Fruit fly (Drosophila melanogaster) whole organism, embryonic: Measurements from ENCODE around the gene Atg5.

ENCODE experiments used
- Ada2b ChIP-seq: fragments of 200-800 bp; sonication (Bioruptor generic); IDR thresholded peaks from 2 replicates; pipeline ENCODE4 v1.3.6; 2022; ENCODE audit warnings: missing biosample characterization, missing genetic modification characterization
- B-H1 ChIP-seq: fragments of 200-800 bp; sonication (Bioruptor generic); IDR thresholded peaks from 3 replicates; pipeline ENCODE4 v1.3.6; 2022; ENCODE audit warnings: missing biosample characterization, missing genetic modification characterization
- Blimp-1 ChIP-seq: fragments of 200-800 bp; sonication (Bioruptor generic); optimal IDR thresholded peaks from 3 replicates; lab custom pipeline; 2018; ENCODE audit warnings: missing biosample characterization, missing genetic modification characterization, mild to moderate bottlenecking, moderate library complexity, missing genetic modification reagents
- BtbVII ChIP-seq: fragments of 200-800 bp; sonication (Bioruptor generic); optimal IDR thresholded peaks from 3 replicates; lab custom pipeline; 2017; ENCODE audit warnings: missing biosample characterization, mild to moderate bottlenecking, missing genetic modification characterization
- CG10654 ChIP-seq: fragments of 200-800 bp; sonication (Bioruptor generic); optimal IDR thresholded peaks from 2 replicates; lab custom pipeline; 2016; ENCODE audit warnings: missing biosample characterization, missing genetic modification characterization
- CG10959 ChIP-seq: fragments of 200-800 bp; sonication (Bioruptor generic); IDR thresholded peaks from 2 replicates; pipeline ENCODE4 v1.3.6; 2022; ENCODE audit warnings: missing biosample characterization, missing genetic modification characterization
- CG11247 ChIP-seq: fragments of 200-800 bp; sonication (Bioruptor generic); IDR thresholded peaks from 2 replicates; pipeline ENCODE4 v1.3.6; 2022; ENCODE audit warnings: missing biosample characterization, missing genetic modification characterization
- CG11398 ChIP-seq: fragments of 200-800 bp; sonication (Bioruptor generic); optimal IDR thresholded peaks from 2 replicates; lab custom pipeline; 2016; ENCODE audit warnings: missing biosample characterization, missing genetic modification characterization
- CG11723 ChIP-seq: fragments of 200-800 bp; sonication (Bioruptor generic); optimal IDR thresholded peaks from 2 replicates; lab custom pipeline; 2017; ENCODE audit warnings: missing biosample characterization, mild to moderate bottlenecking, missing genetic modification characterization
- CG12071 ChIP-seq: fragments of 200-800 bp; sonication (Bioruptor generic); optimal IDR thresholded peaks from 3 replicates; lab custom pipeline; 2018; ENCODE audit warnings: missing biosample characterization, mild to moderate bottlenecking, missing genetic modification characterization
- CG12236 ChIP-seq: fragments of 200-800 bp; sonication (Bioruptor generic); optimal IDR thresholded peaks from 2 replicates; lab custom pipeline; 2016; ENCODE audit warnings: missing biosample characterization, missing genetic modification characterization
- CG12769 ChIP-seq: fragments of 200-800 bp; sonication (Bioruptor generic); optimal IDR thresholded peaks from 2 replicates; lab custom pipeline; 2019; ENCODE audit warnings: missing biosample characterization, mild to moderate bottlenecking, missing genetic modification characterization, moderate library complexity
- CG13894 ChIP-seq: fragments of 200-800 bp; sonication (Bioruptor generic); optimal IDR thresholded peaks from 3 replicates; lab custom pipeline; 2018; ENCODE audit warnings: missing biosample characterization, mild to moderate bottlenecking, missing genetic modification characterization, moderate library complexity
- CG16863 ChIP-seq: fragments of 200-800 bp; sonication (Bioruptor generic); optimal IDR thresholded peaks from 3 replicates; lab custom pipeline; 2016; ENCODE audit warnings: missing biosample characterization, missing genetic modification characterization
- CG17359 ChIP-seq: fragments of 200-800 bp; sonication (Bioruptor generic); optimal IDR thresholded peaks from 3 replicates; lab custom pipeline; 2018; ENCODE audit warnings: missing biosample characterization, mild to moderate bottlenecking, missing genetic modification characterization, moderate library complexity
- CG17361 ChIP-seq: fragments of 200-800 bp; sonication (Bioruptor generic); IDR thresholded peaks from 3 replicates; pipeline ENCODE4 v1.3.6; 2022; ENCODE audit warnings: missing biosample characterization, missing genetic modification characterization
- CG18599 ChIP-seq: fragments of 200-800 bp; sonication (Bioruptor generic); optimal IDR thresholded peaks from 3 replicates; lab custom pipeline; 2017; ENCODE audit warnings: missing biosample characterization, missing genetic modification characterization, mild to moderate bottlenecking, moderate library complexity, missing genetic modification reagents
- CG32532 ChIP-seq: fragments of 200-800 bp; sonication (Bioruptor generic); IDR thresholded peaks from 2 replicates; pipeline ENCODE4 v1.3.6; 2022; ENCODE audit warnings: missing biosample characterization, missing genetic modification characterization
- CG33557 ChIP-seq: fragments of 200-800 bp; sonication (Bioruptor generic); optimal IDR thresholded peaks from 2 replicates; lab custom pipeline; 2019; ENCODE audit warnings: missing biosample characterization, mild to moderate bottlenecking, missing genetic modification characterization, moderate library complexity
- CG6175 ChIP-seq: fragments of 200-800 bp; sonication (Bioruptor generic); IDR thresholded peaks from 3 replicates; pipeline ENCODE4 v1.3.6; 2022; ENCODE audit warnings: missing biosample characterization, missing genetic modification characterization
- CG8359 ChIP-seq: fragments of 200-800 bp; sonication (Bioruptor generic); optimal IDR thresholded peaks from 2 replicates; lab custom pipeline; 2017; ENCODE audit warnings: missing biosample characterization, mild to moderate bottlenecking, missing genetic modification characterization, borderline replicate concordance
- CG9609 ChIP-seq: fragments of 200-800 bp; sonication (Bioruptor generic); optimal IDR thresholded peaks from 3 replicates; lab custom pipeline; 2016; ENCODE audit warnings: missing biosample characterization, missing genetic modification characterization
- Dip3 ChIP-seq: fragments of 200-800 bp; sonication (Bioruptor generic); optimal IDR thresholded peaks from 3 replicates; lab custom pipeline; 2016; ENCODE audit warnings: missing biosample characterization, missing genetic modification characterization
- Ets65A ChIP-seq: fragments of 200-800 bp; sonication (Bioruptor generic); peaks from one replicate; lab custom pipeline; 2016; ENCODE audit warnings: missing biosample characterization, missing genetic modification characterization
- Gug ChIP-seq: fragments of 200-800 bp; sonication (Bioruptor generic); IDR thresholded peaks from 4 replicates; pipeline ENCODE4 v1.3.6; 2022; ENCODE audit warnings: missing biosample characterization, missing genetic modification characterization
- H15 ChIP-seq: fragments of 200-800 bp; sonication (Bioruptor generic); IDR thresholded peaks from 3 replicates; pipeline ENCODE4 v1.3.6; 2022; ENCODE audit warnings: missing biosample characterization, missing genetic modification characterization
- Max ChIP-seq: fragments of 200-800 bp; sonication (Bioruptor generic); optimal IDR thresholded peaks from 2 replicates; lab custom pipeline; 2016; ENCODE audit warnings: missing biosample characterization, mild to moderate bottlenecking, missing genetic modification characterization
- NK7.1 ChIP-seq: fragments of 200-800 bp; sonication (Bioruptor generic); optimal IDR thresholded peaks from 3 replicates; lab custom pipeline; 2016; ENCODE audit warnings: missing biosample characterization, missing genetic modification characterization
- Nf-YC ChIP-seq: fragments of 200-800 bp; optimal IDR thresholded peaks from 3 replicates; lab custom pipeline; 2019; ENCODE audit warnings: missing biosample characterization, mild to moderate bottlenecking, missing genetic modification characterization, moderate library complexity
- Ravus ChIP-seq: fragments of 200-800 bp; sonication (Bioruptor generic); IDR thresholded peaks from 2 replicates; pipeline ENCODE4 v1.3.6; 2022; ENCODE audit warnings: missing biosample characterization, missing genetic modification characterization
- Rfx ChIP-seq: fragments of 200-800 bp; sonication (Bioruptor generic); IDR thresholded peaks from 2 replicates; pipeline ENCODE4 v1.3.6; 2022; ENCODE audit warnings: missing biosample characterization, missing genetic modification characterization
- Sin3A ChIP-seq: fragments of >200 bp; optimal IDR thresholded peaks from 2 replicates; lab custom pipeline; 2018
- Six4 ChIP-seq: fragments of 200-800 bp; sonication (Bioruptor generic); optimal IDR thresholded peaks from 2 replicates; lab custom pipeline; 2016; ENCODE audit warnings: missing biosample characterization, missing genetic modification characterization
- Usf ChIP-seq: fragments of 200-800 bp; sonication (Bioruptor generic); optimal IDR thresholded peaks from 2 replicates; lab custom pipeline; 2017; ENCODE audit warnings: missing genotype, missing biosample characterization, missing genetic modification characterization
- ap ChIP-seq: fragments of 200-800 bp; sonication (Bioruptor generic); IDR thresholded peaks from 2 replicates; pipeline ENCODE4 v1.3.6; 2022; ENCODE audit warnings: missing biosample characterization, missing genetic modification characterization
- ara ChIP-seq: fragments of 200-800 bp; sonication (Bioruptor generic); IDR thresholded peaks from 2 replicates; pipeline ENCODE4 v1.3.6; 2022; ENCODE audit warnings: missing biosample characterization, missing genetic modification characterization
- bbx ChIP-seq: fragments of 200-800 bp; sonication (Bioruptor generic); IDR thresholded peaks from 2 replicates; pipeline ENCODE4 v1.3.6; 2022; ENCODE audit warnings: missing biosample characterization, missing genetic modification characterization; ENCODE audit not compliant: partially characterized antibody
- cwo ChIP-seq: fragments of 200-800 bp; sonication (Bioruptor generic); optimal IDR thresholded peaks from 3 replicates; lab custom pipeline; 2017; ENCODE audit warnings: missing biosample characterization, missing genetic modification characterization, mild to moderate bottlenecking, moderate library complexity, missing genetic modification reagents
- da ChIP-seq: fragments of 200-800 bp; sonication (Bioruptor generic); optimal IDR thresholded peaks from 2 replicates; lab custom pipeline; 2016; ENCODE audit warnings: missing biosample characterization, missing genetic modification characterization
- dysf ChIP-seq: fragments of 200-800 bp; sonication (Bioruptor generic); IDR thresholded peaks from 3 replicates; pipeline ENCODE4 v1.3.6; 2022; ENCODE audit warnings: missing biosample characterization, missing genetic modification characterization
- emc ChIP-seq: fragments of 200-800 bp; sonication (Bioruptor generic); optimal IDR thresholded peaks from 2 replicates; lab custom pipeline; 2016; ENCODE audit warnings: missing biosample characterization, missing genetic modification characterization
- gfzf ChIP-seq: fragments of 200-800 bp; sonication (Bioruptor generic); optimal IDR thresholded peaks from 2 replicates; lab custom pipeline; 2016; ENCODE audit warnings: missing biosample characterization, mild to moderate bottlenecking, missing genetic modification characterization, moderate library complexity
- jumu ChIP-seq: fragments of 200-800 bp; sonication (Bioruptor generic); optimal IDR thresholded peaks from 3 replicates; lab custom pipeline; 2016; ENCODE audit warnings: missing biosample characterization, missing genetic modification characterization
- klu ChIP-seq: fragments of 200-800 bp; sonication (Bioruptor generic); IDR thresholded peaks from 2 replicates; pipeline ENCODE4 v1.3.6; 2022; ENCODE audit warnings: missing biosample characterization, missing genetic modification characterization
- lilli ChIP-seq: fragments of 200-800 bp; sonication (Bioruptor generic); optimal IDR thresholded peaks from 3 replicates; lab custom pipeline; 2016; ENCODE audit warnings: missing biosample characterization, missing genetic modification characterization
- mirr ChIP-seq: fragments of 200-800 bp; sonication (Bioruptor generic); optimal IDR thresholded peaks from 3 replicates; lab custom pipeline; 2018; ENCODE audit warnings: missing biosample characterization, mild to moderate bottlenecking, missing genetic modification characterization
- pho ChIP-seq: fragments of 200-800 bp; sonication (Bioruptor generic); optimal IDR thresholded peaks from 2 replicates; lab custom pipeline; 2016; ENCODE audit warnings: missing biosample characterization, missing genetic modification characterization
- sd ChIP-seq: fragments of 200-800 bp; sonication (Bioruptor generic); optimal IDR thresholded peaks from 3 replicates; lab custom pipeline; 2018; ENCODE audit warnings: missing biosample characterization, mild to moderate bottlenecking, missing genetic modification characterization, moderate library complexity
- sim ChIP-seq: fragments of 200-800 bp; sonication (Bioruptor generic); IDR thresholded peaks from 2 replicates; pipeline ENCODE4 v1.3.6; 2022; ENCODE audit warnings: missing biosample characterization, missing genetic modification characterization
- sr ChIP-seq: fragments of 200-800 bp; sonication (Bioruptor generic); IDR thresholded peaks from 3 replicates; pipeline ENCODE4 v1.3.6; 2022; ENCODE audit warnings: missing biosample characterization, missing genetic modification characterization
- wek ChIP-seq: fragments of 200-800 bp; sonication (Bioruptor generic); optimal IDR thresholded peaks from 3 replicates; lab custom pipeline; 2018; ENCODE audit warnings: missing biosample characterization, mild to moderate bottlenecking, missing genetic modification characterization, moderate library complexity
- zen2 ChIP-seq: fragments of 200-800 bp; sonication (Bioruptor generic); IDR thresholded peaks from 3 replicates; pipeline ENCODE4 v1.3.6; 2022; ENCODE audit warnings: missing biosample characterization, missing genetic modification characterization; ENCODE audit not compliant: partially characterized antibody

The Atg5 gene

DNA sequence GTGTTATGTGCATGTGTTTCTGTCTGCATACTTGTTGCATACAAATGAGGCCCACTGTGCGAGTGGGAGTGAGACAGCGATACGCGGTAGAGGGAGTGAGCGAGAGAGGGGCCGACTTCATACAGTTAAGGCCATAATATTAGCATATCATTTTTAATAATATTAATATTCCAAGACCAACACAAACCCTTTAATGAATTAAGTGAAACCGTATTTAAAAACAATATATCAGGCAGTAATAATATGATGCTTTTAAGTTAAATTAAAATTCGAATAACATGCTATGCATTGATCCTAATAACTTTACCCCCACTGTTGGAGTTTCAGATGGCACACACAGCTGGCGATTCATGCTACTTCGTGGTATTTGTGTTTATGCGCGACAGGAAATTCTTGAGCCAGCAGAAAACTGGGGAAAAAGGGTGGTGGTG lies 1.3 kb upstream of the Atg5 start (continued):
- TF ChIP-seq ara (GFP tag; lab: Robert Waterston, UW), result peak; percentile 97
- peak; percentile 83 for TF ChIP-seq wek
- TF ChIP-seq CG11723 (GFP tag; lab: Kevin White, UChicago), result peak; percentile 92
- peak; percentile 93 for TF ChIP-seq Rfx
- TF ChIP-seq Blimp-1 (GFP tag; lab: Kevin White, UChicago), result peak; percentile 97
- peak; percentile 92 for TF ChIP-seq CG12071 (GFP tag; lab: Kevin White, UChicago)
- TF ChIP-seq Max (GFP tag; lab: Kevin White, UChicago), result peak; percentile 93
- peak; percentile 93 for TF ChIP-seq CG10654
- peak; percentile 97 for TF ChIP-seq CG33557 (GFP tag; lab: Kevin White, UChicago)
- TF ChIP-seq CG12236 (GFP tag; lab: Kevin White, UChicago), result peak; percentile 75
- TF ChIP-seq Dip3, result peak; percentile 57
- TF ChIP-seq Nf-YC (tag; lab: Kevin White, UChicago), result peak; percentile 85
- peak; percentile 67 for TF ChIP-seq CG9609 (GFP tag; lab: Kevin White, UChicago)
- TF ChIP-seq da (GFP tag; lab: Kevin White, UChicago), result peak; percentile 81
- no peak for TF ChIP-seq gfzf (GFP tag; lab: Kevin White, UChicago)
- TF ChIP-seq lilli (GFP tag; lab: Kevin White, UChicago), result peak; percentile 87
- TF ChIP-seq cwo (GFP tag; lab: Kevin White, UChicago), result peak; percentile 92
- peak; percentile 95 for TF ChIP-seq BtbVII (GFP tag; lab: Kevin White, UChicago)
- TF ChIP-seq B-H1, result peak; percentile 94
- 0 out of 2 replicates have a peak, but pooled peaks have one; percentile 12 for TF ChIP-seq bbx (GFP tag; lab: Robert Waterston, UW)
- TF ChIP-seq CG10959 (GFP tag; lab: Robert Waterston, UW), result peak; percentile 94
- peak; percentile 90 for TF ChIP-seq Usf
- peak; percentile 94 for TF ChIP-seq Ets65A (GFP tag; lab: Kevin White, UChicago)
- TF ChIP-seq CG17359 (tag; lab: Kevin White, UChicago), result peak; percentile 98
- peak; percentile 66 for TF ChIP-seq NK7.1
- peak; percentile 95 for TF ChIP-seq sim (GFP tag; lab: Robert Waterston, UW)
- TF ChIP-seq Ravus (GFP tag; lab: Robert Waterston, UW), result peak; percentile 79
- peak; percentile 75 for TF ChIP-seq jumu (GFP tag; lab: Kevin White, UChicago)
- peak; percentile 96 for TF ChIP-seq Six4
- peak; percentile 87 for TF ChIP-seq klu
- peak; percentile 94 for TF ChIP-seq sd (tag; lab: Kevin White, UChicago)
- TF ChIP-seq H15 (GFP tag; lab: Robert Waterston, UW), result peak; percentile 93
- peak; percentile 80; the same call in 2 of the 3 replicates for TF ChIP-seq sr (GFP tag; lab: Robert Waterston, UW)
- peak; percentile 94 for TF ChIP-seq Ada2b (GFP tag; lab: Robert Waterston, UW)
- TF ChIP-seq dysf (GFP tag; lab: Robert Waterston, UW), result peak; percentile 97
- peak; percentile 88 for TF ChIP-seq CG11247 (GFP tag; lab: Robert Waterston, UW)
- peak; percentile 95 for TF ChIP-seq CG12769 (tag; lab: Kevin White, UChicago)
- TF ChIP-seq CG11398 (GFP tag; lab: Kevin White, UChicago), result peak; percentile 77
- TF ChIP-seq CG16863, result peak; percentile 79
- no peak for TF ChIP-seq zen2 (GFP tag; lab: Robert Waterston, UW)
- TF ChIP-seq CG18599 (GFP tag; lab: Kevin White, UChicago), result peak; percentile 96
- TF ChIP-seq CG6175 (GFP tag; lab: Robert Waterston, UW), result peak; percentile 81
- TF ChIP-seq mirr (GFP tag; lab: Kevin White, UChicago), result peak; percentile 63
- TF ChIP-seq emc (GFP tag; lab: Kevin White, UChicago), result peak; percentile 28
- no peak for TF ChIP-seq Sin3A
- peak; percentile 78 for TF ChIP-seq pho
- TF ChIP-seq Gug (GFP tag; lab: Robert Waterston, UW), result peak; percentile 74
- peak; percentile 98 for TF ChIP-seq CG17361 (GFP tag; lab: Robert Waterston, UW)
- peak; percentile 93 for TF ChIP-seq CG8359 (GFP tag; lab: Kevin White, UChicago)
- TF ChIP-seq CG13894 (tag; lab: Kevin White, UChicago), result peak; percentile 86
- TF ChIP-seq CG32532 (GFP tag; lab: Robert Waterston, UW), result peak; percentile 94
- TF ChIP-seq ap (GFP tag; lab: Robert Waterston, UW), result peak; percentile 87
